Worm (Caenorhabditis elegans) whole organism, midembryonic: ENCODE results near the gene ugt-48.

Experiments
- T22C8.4 ChIP-seq: fragments of 200-800 bp; sonication (Bioruptor generic); IDR thresholded peaks from 2 replicates; pipeline ENCODE4 v1.3.6; 2022; ENCODE audit warnings: missing genetic modification characterization, missing compliant biosample characterization
- cog-1 ChIP-seq: sonication (generic microtip); optimal IDR thresholded peaks from 2 replicates; lab custom pipeline; 2016; ENCODE audit warnings: missing genetic modification characterization, missing compliant biosample characterization
- flt-1 ChIP-seq: fragments of 200-800 bp; sonication (Bioruptor generic); IDR thresholded peaks from 2 replicates; pipeline ENCODE4 v1.3.6; 2022; ENCODE audit warnings: missing genetic modification characterization, missing compliant biosample characterization
- klf-2 ChIP-seq: fragments of 200-800 bp; sonication (Bioruptor generic); conservative IDR thresholded peaks from 2 replicates; pipeline ENCODE4 v1.3.6; 2022; ENCODE audit warnings: missing genetic modification reagents, missing genetic modification characterization, missing compliant biosample characterization
- med-1 ChIP-seq: sonication (generic microtip); optimal IDR thresholded peaks from 2 replicates; lab custom pipeline; 2017; ENCODE audit warnings: missing genetic modification characterization, mild to moderate bottlenecking, missing compliant biosample characterization, antibody characterized with exemption, missing genetic modification reagents; ENCODE audit not compliant: insufficient read depth

- TF ChIP-seq med-1 (GFP tag; lab: Kevin White, UChicago), result no peak
- no peak for TF ChIP-seq klf-2
- TF ChIP-seq flt-1 (GFP tag; lab: Robert Waterston, UW), result no peak
- TF ChIP-seq T22C8.4 (GFP tag; lab: Robert Waterston, UW), result no peak
- TF ChIP-seq cog-1, result no peak
Measured at ce11 chrV:5499475-5499874, 48.4 kb downstream of the ugt-48 start.
